Worm (Caenorhabditis elegans) whole organism, L1 larva: ENCODE results near the gene Y40H7A.10.
A peak's percentile ranks its signal among the peaks of the same experiment; 100 is the strongest.

Experiments
- C04F5.9 ChIP-seq: sonication (generic microtip); optimal IDR thresholded peaks from 2 replicates; lab custom pipeline; 2016; ENCODE audit warnings: missing genetic modification characterization, missing compliant biosample characterization
- C16A3.4 ChIP-seq: fragments of 150-350 bp; optimal IDR thresholded peaks from 2 replicates; lab custom pipeline; 2014; ENCODE audit warnings: missing biosample characterization, missing genetic modification characterization
- C34B4.2 ChIP-seq: sonication (generic microtip); optimal IDR thresholded peaks from 2 replicates; lab custom pipeline; 2017; ENCODE audit warnings: mild to moderate bottlenecking, missing genetic modification characterization, missing compliant biosample characterization
- F16B12.6 ChIP-seq: fragments of 150-350 bp; optimal IDR thresholded peaks from 2 replicates; lab custom pipeline; 2014; ENCODE audit warnings: missing biosample characterization, missing genetic modification characterization
- aha-1 ChIP-seq: fragments of 150-350 bp; optimal IDR thresholded peaks from 2 replicates; lab custom pipeline; 2014; ENCODE audit warnings: missing biosample characterization, missing genetic modification characterization
- aly-2 ChIP-seq: fragments of 150-350 bp; optimal IDR thresholded peaks from 2 replicates; lab custom pipeline; 2014; ENCODE audit warnings: missing biosample characterization, missing genetic modification characterization
- blmp-1 ChIP-seq: fragments of 150-350 bp; optimal IDR thresholded peaks from 2 replicates; lab custom pipeline; 2014; ENCODE audit warnings: missing biosample characterization, missing genetic modification characterization
- ceh-82 ChIP-seq, 3 experiments: fragments of 150-350 bp in 1 of 3; sonication (generic microtip) in 2 of 3; optimal IDR thresholded peaks; 2 replicates each; lab custom pipeline; 2014 to 2017; ENCODE audit warnings: missing biosample characterization in 3 of 3, missing genetic modification characterization in 3 of 3
- ceh-88 ChIP-seq: fragments of 200-800 bp; sonication (Bioruptor generic); IDR thresholded peaks from 2 replicates; pipeline ENCODE4 v1.3.6; 2022; ENCODE audit warnings: missing genetic modification characterization, missing compliant biosample characterization
- dpl-1 ChIP-seq, 3 experiments: fragments of 150-350 bp in 2 of 3; sonication (generic microtip) in 1 of 3; optimal IDR thresholded peaks; 2 replicates each; lab custom pipeline; 2014 to 2017; ENCODE audit warnings: missing biosample characterization in 3 of 3, missing genetic modification characterization in 3 of 3, missing genetic modification reagents in 3 of 3
- efl-1 ChIP-seq, 4 experiments: fragments of 150-350 bp; optimal IDR thresholded peaks in 3 of 4; peaks in 1 of 4; 1 replicate in 1 of 4; 2 replicates in 3 of 4; lab custom pipeline; 2014; ENCODE audit warnings: missing biosample characterization in 2 of 4, missing genetic modification characterization in 2 of 4, missing genetic modification reagents in 2 of 4
- efl-3 ChIP-seq: fragments of 200-800 bp; sonication (Bioruptor generic); optimal IDR thresholded peaks from 2 replicates; lab custom pipeline; 2018; ENCODE audit warnings: mild to moderate bottlenecking, missing genetic modification characterization, missing compliant biosample characterization
- elt-2 ChIP-seq: sonication (generic microtip); optimal IDR thresholded peaks from 2 replicates; lab custom pipeline; 2016; ENCODE audit warnings: missing genetic modification characterization, mild to moderate bottlenecking, inconsistent platforms, missing compliant biosample characterization, missing genetic modification reagents
- elt-3 ChIP-seq, 6 experiments: fragments of 150-350 bp in 1 of 6; sonication (generic microtip); optimal IDR thresholded peaks; 2 replicates each; lab custom pipeline; 2017 to 2018; ENCODE audit warnings: missing biosample characterization in 6 of 6, missing genetic modification characterization in 6 of 6, inconsistent platforms in 1 of 6
- ets-5 ChIP-seq: fragments of 200-800 bp; sonication (Bioruptor generic); IDR thresholded peaks from 2 replicates; pipeline ENCODE4 v1.3.6; 2022; ENCODE audit warnings: missing genetic modification characterization, missing compliant biosample characterization
- fkh-10 ChIP-seq: sonication (generic microtip); optimal IDR thresholded peaks from 2 replicates; lab custom pipeline; 2017; ENCODE audit warnings: missing biosample characterization, missing genetic modification reagents, missing genetic modification characterization
- fkh-4 ChIP-seq: sonication (generic microtip); optimal IDR thresholded peaks from 2 replicates; lab custom pipeline; 2016; ENCODE audit warnings: missing compliant biosample characterization, missing genetic modification characterization, borderline replicate concordance
- fkh-8 ChIP-seq: sonication (generic microtip); optimal IDR thresholded peaks from 2 replicates; lab custom pipeline; 2016; ENCODE audit warnings: mild to moderate bottlenecking, missing genetic modification characterization, missing compliant biosample characterization
- fos-1 ChIP-seq: fragments of 150-350 bp; optimal IDR thresholded peaks from 2 replicates; lab custom pipeline; 2014; ENCODE audit warnings: missing biosample characterization, missing genetic modification characterization
- grh-1 ChIP-seq: fragments of 200-800 bp; sonication (Bioruptor generic); IDR thresholded peaks from 2 replicates; pipeline ENCODE4 v1.3.6; 2022; ENCODE audit warnings: missing genetic modification reagents, missing genetic modification characterization, missing compliant biosample characterization
- hlh-17 ChIP-seq: fragments of 200-800 bp; sonication (Bioruptor generic); optimal IDR thresholded peaks from 2 replicates; lab custom pipeline; 2018; ENCODE audit warnings: missing genetic modification characterization, mild to moderate bottlenecking, missing compliant biosample characterization, moderate library complexity, borderline replicate concordance
- hlh-4 ChIP-seq: sonication (generic microtip); optimal IDR thresholded peaks from 2 replicates; lab custom pipeline; 2016; ENCODE audit warnings: mild to moderate bottlenecking, missing genetic modification characterization, missing compliant biosample characterization
- irx-1 ChIP-seq: sonication (generic microtip); optimal IDR thresholded peaks from 2 replicates; lab custom pipeline; 2016; ENCODE audit warnings: missing genetic modification characterization, missing compliant biosample characterization
- isw-1 ChIP-seq: fragments of 200-800 bp; sonication (Bioruptor generic); IDR thresholded peaks from 2 replicates; pipeline ENCODE4 v1.3.6; 2022; ENCODE audit warnings: missing genetic modification characterization, missing compliant biosample characterization
- jun-1 ChIP-seq: fragments of 150-350 bp; optimal IDR thresholded peaks from 2 replicates; lab custom pipeline; 2014; ENCODE audit warnings: missing biosample characterization, missing genetic modification reagents, missing genetic modification characterization
- lin-35 ChIP-seq, 2 experiments: fragments of 150-350 bp; optimal IDR thresholded peaks; 2 replicates each; lab custom pipeline; 2014; ENCODE audit warnings: missing biosample characterization in 2 of 2, missing genetic modification characterization in 2 of 2, missing genetic modification reagents in 2 of 2
- lir-3 ChIP-seq: sonication (generic microtip); optimal IDR thresholded peaks from 2 replicates; lab custom pipeline; 2016; ENCODE audit warnings: mild to moderate bottlenecking, missing genetic modification characterization, moderate library complexity, missing compliant biosample characterization; ENCODE audit not compliant: poor library complexity
- mdl-1 ChIP-seq, 2 experiments: fragments of 150-350 bp; optimal IDR thresholded peaks; 2 replicates each; lab custom pipeline; 2014 to 2017; ENCODE audit warnings: missing biosample characterization in 2 of 2, missing genetic modification characterization in 2 of 2, inconsistent platforms in 1 of 2
- mef-2 ChIP-seq: fragments of 150-350 bp; optimal IDR thresholded peaks from 2 replicates; lab custom pipeline; 2014; ENCODE audit warnings: missing biosample characterization, missing genetic modification characterization
- nhr-12 ChIP-seq: sonication (generic microtip); optimal IDR thresholded peaks from 2 replicates; lab custom pipeline; 2017; ENCODE audit warnings: missing biosample characterization, missing genetic modification characterization
- nhr-20 ChIP-seq: sonication (generic microtip); optimal IDR thresholded peaks from 2 replicates; lab custom pipeline; 2016; ENCODE audit warnings: mild to moderate bottlenecking, missing genetic modification characterization, missing compliant biosample characterization
- nhr-28 ChIP-seq: fragments of 150-350 bp; optimal IDR thresholded peaks from 2 replicates; lab custom pipeline; 2014; ENCODE audit warnings: missing biosample characterization, missing genetic modification characterization
- nhr-47 ChIP-seq: sonication (generic microtip); optimal IDR thresholded peaks from 2 replicates; lab custom pipeline; 2016; ENCODE audit warnings: mild to moderate bottlenecking, missing genetic modification characterization, moderate library complexity, missing compliant biosample characterization
- nhr-77 ChIP-seq: fragments of 150-350 bp; optimal IDR thresholded peaks from 2 replicates; lab custom pipeline; 2014; ENCODE audit warnings: missing biosample characterization, missing genetic modification characterization
- nhr-90 ChIP-seq: sonication (generic microtip); optimal IDR thresholded peaks from 2 replicates; lab custom pipeline; 2016; ENCODE audit warnings: mild to moderate bottlenecking, missing genetic modification characterization, missing compliant biosample characterization; ENCODE audit not compliant: poor library complexity
- pqm-1 ChIP-seq: sonication (generic microtip); optimal IDR thresholded peaks from 3 replicates; lab custom pipeline; 2017; ENCODE audit warnings: missing biosample characterization, missing genetic modification characterization
- snpc-4 ChIP-seq: fragments of 150-350 bp; optimal IDR thresholded peaks from 2 replicates; lab custom pipeline; 2014; ENCODE audit warnings: missing biosample characterization, missing genetic modification characterization
- snu-23 ChIP-seq: sonication (generic microtip); optimal IDR thresholded peaks from 2 replicates; lab custom pipeline; 2016; ENCODE audit warnings: missing genetic modification characterization, missing compliant biosample characterization
- sup-37 ChIP-seq: fragments of 200-800 bp; sonication (Bioruptor generic); optimal IDR thresholded peaks from 2 replicates; lab custom pipeline; 2018; ENCODE audit warnings: mild to moderate bottlenecking, missing genetic modification characterization, missing compliant biosample characterization
- swsn-7 ChIP-seq: sonication (generic microtip); optimal IDR thresholded peaks from 2 replicates; lab custom pipeline; 2016; ENCODE audit warnings: missing genetic modification characterization, missing compliant biosample characterization
- tbx-2 ChIP-seq: sonication (generic microtip); optimal IDR thresholded peaks from 2 replicates; lab custom pipeline; 2016; ENCODE audit warnings: missing genetic modification characterization, missing compliant biosample characterization
- unc-130 ChIP-seq: fragments of 150-350 bp; optimal IDR thresholded peaks from 2 replicates; lab custom pipeline; 2017; ENCODE audit warnings: missing biosample characterization, missing genetic modification characterization, inconsistent platforms
- unc-30 ChIP-seq: sonication (generic microtip); optimal IDR thresholded peaks from 2 replicates; lab custom pipeline; 2017; ENCODE audit warnings: missing biosample characterization, missing genetic modification characterization
- unc-62 ChIP-seq: fragments of 150-350 bp; optimal IDR thresholded peaks from 2 replicates; lab custom pipeline; 2014; ENCODE audit warnings: missing biosample characterization, missing genetic modification reagents, missing genetic modification characterization
- unc-98 ChIP-seq: fragments of 200-800 bp; sonication (Bioruptor generic); IDR thresholded peaks from 2 replicates; pipeline ENCODE4 v1.3.6; 2022; ENCODE audit warnings: missing genetic modification characterization, missing compliant biosample characterization
- vab-15 ChIP-seq: sonication (generic microtip); optimal IDR thresholded peaks from 2 replicates; lab custom pipeline; 2017; ENCODE audit warnings: missing genotype, mild to moderate bottlenecking, missing genetic modification characterization, missing compliant biosample characterization
- ztf-4 ChIP-seq: fragments of 150-350 bp; optimal IDR thresholded peaks from 2 replicates; lab custom pipeline; 2014; ENCODE audit warnings: missing biosample characterization, missing genetic modification characterization

Y40H7A.10 gene

DNA sequence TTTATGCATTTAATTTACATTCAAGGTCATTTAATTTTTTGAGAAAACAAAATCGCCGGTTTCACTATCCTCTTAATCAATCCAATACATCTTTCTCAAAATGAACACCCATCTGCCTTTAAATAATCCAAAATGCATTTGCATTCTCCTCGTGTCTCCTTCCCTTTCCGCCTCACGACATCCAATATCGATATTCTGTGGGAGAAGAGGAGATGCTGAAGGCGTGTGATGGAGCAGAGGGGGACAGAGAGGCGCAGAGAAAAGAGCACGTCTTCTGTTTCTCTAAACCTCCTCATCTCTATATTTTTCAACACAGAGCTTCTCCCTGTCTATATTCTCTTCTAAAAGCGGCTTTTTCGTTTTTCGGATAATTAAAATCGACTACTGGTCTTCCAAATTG lies 44.2 kb upstream of the Y40H7A.10 start, which contains the start of gene Y73F8A.5 (continued):
- TF ChIP-seq snu-23 (GFP tag; lab: Kevin White, UChicago) (no peak), sup-37 (GFP tag; lab: Kevin White, UChicago) (no peak), ceh-88 (no peak), tbx-2 (tag; lab: Kevin White, UChicago) (no peak), elt-3 (tag; optimal IDR thresholded peaks at IDR 0.05; lab: Kevin White, UChicago) (no peak), ets-5 (no peak), nhr-90 (no peak), nhr-47 (tag; lab: Kevin White, UChicago) (peak; percentile 39), lin-35 (GFP tag; optimal IDR thresholded peaks at IDR 0.05; lab: Kevin White, UChicago) (no peak), efl-3 (GFP tag; lab: Kevin White, UChicago) (no peak), swsn-7 (tag; lab: Kevin White, UChicago) (peak; percentile 25), ceh-82 (tag; optimal IDR thresholded peaks at IDR 0.05; lab: Kevin White, UChicago) (peak; percentile 27 to 58 (median 39)), fos-1 (tag; lab: Kevin White, UChicago) (no peak), grh-1 (GFP tag; lab: Robert Waterston, UW) (no peak), F16B12.6 (tag; lab: Kevin White, UChicago) (no peak), dpl-1 (GFP tag; optimal IDR thresholded peaks at IDR 0.05; lab: Kevin White, UChicago) (peak in 1 of 3 experiments; percentile 10), nhr-12 (tag; lab: Kevin White, UChicago) (no peak), mdl-1 (tag; optimal IDR thresholded peaks at IDR 0.05; lab: Kevin White, UChicago) (no peak), nhr-77 (tag; lab: Kevin White, UChicago) (no peak), fkh-8 (tag; lab: Kevin White, UChicago) (peak; percentile 49), blmp-1 (tag; lab: Kevin White, UChicago) (no peak), elt-2 (tag; lab: Kevin White, UChicago) (no peak), aly-2 (tag; lab: Kevin White, UChicago) (no peak), unc-62 (no peak), efl-1 (optimal IDR thresholded peaks at IDR 0.05; lab: Kevin White, UChicago) (peak; percentile 31 to 53), efl-1 (GFP tag; optimal IDR thresholded peaks at IDR 0.05 in 1 of 2; lab: Kevin White, UChicago) (peak in 1 of 2 experiments; percentile 8), lir-3 (no peak), C34B4.2 (tag; lab: Kevin White, UChicago) (no peak), C04F5.9 (tag; lab: Kevin White, UChicago) (no peak), snpc-4 (tag; lab: Kevin White, UChicago) (no peak), jun-1 (no peak), nhr-20 (tag; lab: Kevin White, UChicago) (no peak), ztf-4 (tag; lab: Kevin White, UChicago) (no peak), vab-15 (tag; lab: Kevin White, UChicago) (no peak), nhr-28 (tag; lab: Kevin White, UChicago) (no peak)

DNA sequence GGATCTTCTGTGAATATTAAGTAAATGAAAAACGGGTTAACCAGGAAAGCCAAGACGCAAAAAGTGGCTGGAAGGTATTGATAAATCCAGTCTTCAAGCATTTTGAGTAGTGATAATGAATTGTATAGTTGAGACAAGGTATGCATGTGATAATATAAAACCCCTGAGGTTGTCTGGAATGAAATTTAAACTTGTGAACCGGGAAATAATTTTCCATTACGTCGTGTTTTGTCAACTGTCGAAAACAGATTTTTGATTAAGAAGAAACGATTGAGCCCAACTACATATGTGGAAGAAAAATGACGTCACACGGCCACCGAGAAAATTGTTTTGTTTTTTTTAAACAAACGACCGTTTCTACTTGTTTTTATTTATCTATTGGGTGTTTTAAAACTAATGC lies 36.8 kb upstream of the Y40H7A.10 start, which contains the start of gene srj-42:
Gene srj-42, minus strand, starts transcription at position 101 of the 400 bp plus-strand sequence.
- TF ChIP-seq unc-130 (tag; lab: Kevin White, UChicago) (no peak), unc-62 (no peak), fos-1 (tag; lab: Kevin White, UChicago) (no peak), isw-1 (GFP tag; lab: Robert Waterston, UW) (no peak), lin-35 (GFP tag; optimal IDR thresholded peaks at IDR 0.05; lab: Kevin White, UChicago) (no peak), grh-1 (GFP tag; lab: Robert Waterston, UW) (no peak), aly-2 (tag; lab: Kevin White, UChicago) (no peak), unc-30 (no peak), mef-2 (tag; lab: Kevin White, UChicago) (no peak)

DNA sequence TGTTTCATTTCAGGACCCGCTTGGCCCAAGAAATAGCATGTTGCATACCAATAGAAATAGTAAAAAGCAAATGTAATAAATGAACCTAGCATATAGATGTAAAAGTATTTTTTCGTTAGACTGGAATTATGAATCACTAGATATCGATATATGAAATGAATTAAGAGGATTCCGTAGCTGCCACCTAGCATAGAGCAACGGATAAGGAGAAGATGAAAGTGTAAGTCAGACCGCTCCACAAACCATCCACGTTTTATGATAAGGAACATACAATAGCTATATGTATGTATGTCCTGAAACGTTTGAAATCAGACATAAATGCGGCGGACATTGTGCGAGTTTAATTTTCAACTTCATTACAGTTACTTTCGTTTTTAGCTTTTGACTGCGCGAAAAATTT lies 35.7 kb upstream of the Y40H7A.10 start:
- TF ChIP-seq pqm-1 (no peak), hlh-4 (tag; lab: Kevin White, UChicago) (no peak), hlh-17 (GFP tag; lab: Kevin White, UChicago) (no peak), mdl-1 (tag; optimal IDR thresholded peaks at IDR 0.05; lab: Kevin White, UChicago) (no peak), lir-3 (no peak), irx-1 (no peak), fkh-10 (GFP tag; lab: Kevin White, UChicago) (no peak), C16A3.4 (tag; lab: Kevin White, UChicago) (no peak), dpl-1 (GFP tag; optimal IDR thresholded peaks at IDR 0.05; lab: Kevin White, UChicago) (no peak), grh-1 (GFP tag; lab: Robert Waterston, UW) (no peak), nhr-77 (tag; lab: Kevin White, UChicago) (no peak), nhr-90 (no peak), aha-1 (tag; lab: Kevin White, UChicago) (no peak), blmp-1 (tag; lab: Kevin White, UChicago) (no peak), fkh-4 (tag; lab: Kevin White, UChicago) (no peak), unc-98 (GFP tag; lab: Robert Waterston, UW) (no peak)
- TF ChIP-seq, all 84 proteins: peak for 0
